Worm (Caenorhabditis elegans) whole organism, mixed stage, embryonic: Measurements from ENCODE around the gene chil-21.

Experiments used
- M03D4.4 ChIP-seq: sonication (generic microtip); optimal IDR thresholded peaks from 2 replicates; lab custom pipeline; 2017; ENCODE audit warnings: mild to moderate bottlenecking, missing genetic modification characterization, missing compliant biosample characterization
- bed-3 ChIP-seq: fragments of 200-800 bp; sonication (Bioruptor generic); optimal IDR thresholded peaks from 3 replicates; lab custom pipeline; 2018; ENCODE audit warnings: mild to moderate bottlenecking, missing genetic modification characterization, moderate library complexity, missing compliant biosample characterization
- lin-32 ChIP-seq: fragments of 200-800 bp; sonication (Bioruptor generic); optimal IDR thresholded peaks from 2 replicates; lab custom pipeline; 2018; ENCODE audit warnings: mild to moderate bottlenecking, missing genetic modification characterization, missing compliant biosample characterization
- nhr-237 ChIP-seq: fragments of 150-350 bp; optimal IDR thresholded peaks from 2 replicates; lab custom pipeline; 2014; ENCODE audit warnings: missing biosample characterization, missing genetic modification characterization
- pha-4 ChIP-seq: fragments of 150-350 bp; optimal IDR thresholded peaks from 2 replicates; lab custom pipeline; 2018; ENCODE audit warnings: missing biosample characterization, missing genetic modification reagents, missing genetic modification characterization
- unc-62 ChIP-seq: fragments of 150-350 bp; optimal IDR thresholded peaks from 2 replicates; lab custom pipeline; 2014; ENCODE audit warnings: missing biosample characterization, missing genetic modification reagents, missing genetic modification characterization
- ztf-11 ChIP-seq: fragments of 150-350 bp; optimal IDR thresholded peaks from 2 replicates; lab custom pipeline; 2014; ENCODE audit warnings: missing biosample characterization, missing genetic modification characterization

DNA sequence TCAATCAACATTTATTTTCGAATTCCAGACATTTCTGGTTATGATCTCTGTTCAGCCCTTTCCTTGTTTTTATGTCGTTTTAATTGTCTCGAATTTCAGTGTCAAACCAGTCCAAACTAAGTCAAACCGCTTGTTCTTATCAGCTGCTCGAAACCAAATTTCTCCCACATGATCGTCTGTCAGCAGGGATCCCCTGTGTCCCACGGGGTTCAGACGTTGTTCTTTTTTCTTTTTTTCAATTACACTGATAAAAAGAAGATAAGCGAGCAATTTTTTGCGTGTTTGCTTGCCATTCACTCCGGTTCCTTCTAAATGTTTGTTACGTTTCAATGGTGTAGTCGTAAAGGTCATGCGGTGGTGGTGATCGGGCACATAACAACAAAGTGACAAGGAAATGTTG is 40.2 kb upstream of the chil-21 start:
- TF ChIP-seq bed-3 (no peak), unc-62 (GFP tag; lab: Kevin White, UChicago) (no peak), pha-4 (tag; lab: Kevin White, UChicago) (no peak), nhr-237 (no peak), lin-32 (GFP tag; lab: Kevin White, UChicago) (no peak), ztf-11 (tag; lab: Kevin White, UChicago) (no peak), M03D4.4 (no peak)
